Worm (Caenorhabditis elegans): ENCODE data around the gene M106.3.

M106.3 gene

ce11 chrII:10894996-10895395, 34.3 kb upstream of the M106.3 start, which contains the start of gene sra-10:
Gene sra-10 (minus strand): TSS chrII:10895096.
- TF ChIP-seq gmeb-1 (tag; optimal IDR thresholded peaks at IDR 0.05), result no peak
- no peak for TF ChIP-seq nhr-25 (tag; optimal IDR thresholded peaks at IDR 0.05)
- TF ChIP-seq unc-55 (GFP tag; optimal IDR thresholded peaks at IDR 0.05), result no peak
- TF ChIP-seq ZK546.5 (tag; optimal IDR thresholded peaks at IDR 0.05), result no peak
- no peak for TF ChIP-seq crh-2 (tag; optimal IDR thresholded peaks at IDR 0.05)
- TF ChIP-seq lin-11 (tag; optimal IDR thresholded peaks at IDR 0.05), result no peak
- TF ChIP-seq R02D3.7 (tag; optimal IDR thresholded peaks at IDR 0.05), result no peak
- TF ChIP-seq aly-2 (tag; optimal IDR thresholded peaks at IDR 0.05), result no peak
- no peak for TF ChIP-seq nhr-12 (tag; optimal IDR thresholded peaks at IDR 0.05)
- TF ChIP-seq sma-9 (GFP tag; optimal IDR thresholded peaks at IDR 0.05), result no peak
- TF ChIP-seq sma-9 (tag; optimal IDR thresholded peaks at IDR 0.05), result no peak
- no peak for TF ChIP-seq lin-39 (tag; optimal IDR thresholded peaks at IDR 0.05)
- no peak for TF ChIP-seq F13H6.1 (tag; optimal IDR thresholded peaks at IDR 0.05)
- TF ChIP-seq nhr-6 (tag; optimal IDR thresholded peaks at IDR 0.05), result no peak
- TF ChIP-seq sma-3 (GFP tag; optimal IDR thresholded peaks at IDR 0.05), result no peak
- TF ChIP-seq peb-1 (tag; optimal IDR thresholded peaks at IDR 0.05), result no peak
- no peak for TF ChIP-seq dmd-4 (tag; optimal IDR thresholded peaks at IDR 0.05)

DNA sequence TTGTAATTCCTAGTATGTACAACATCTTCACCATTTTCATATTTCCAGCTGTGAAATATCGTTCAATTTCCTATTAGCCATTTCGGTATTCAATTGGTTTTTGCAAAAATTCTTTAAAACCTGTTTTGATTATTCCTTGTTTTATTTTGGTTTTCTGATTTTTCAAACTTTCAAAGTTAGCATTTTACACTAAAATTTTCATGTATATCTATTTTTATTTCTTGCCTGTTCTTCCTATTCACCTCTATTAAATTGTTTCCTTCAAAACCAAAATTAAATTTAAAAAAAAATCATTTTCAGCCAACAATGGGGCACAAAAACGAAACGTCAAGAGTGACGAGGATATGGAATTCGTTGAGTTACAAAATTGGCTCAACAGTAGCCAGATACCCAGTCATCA, 28.3 kb upstream of the M106.3 start, which contains the start of gene ptr-8:
TSS of gene ptr-8 (plus strand) at position 301 of the 400 bp plus-strand sequence.
- TF ChIP-seq ztf-1 (GFP tag; conservative IDR thresholded peaks at IDR 0.05) (no peak), sma-3 (GFP tag; optimal IDR thresholded peaks at IDR 0.05) (no peak), nhr-21 (tag; optimal IDR thresholded peaks at IDR 0.05) (no peak), nhr-23 (tag; optimal IDR thresholded peaks at IDR 0.05) (no peak), ztf-4 (tag; optimal IDR thresholded peaks at IDR 0.05) (no peak), ama-1 (optimal IDR thresholded peaks at IDR 0.05) (no peak), lin-39 (tag; optimal IDR thresholded peaks at IDR 0.05) (no peak), nhr-129 (tag; optimal IDR thresholded peaks at IDR 0.05) (no peak), mbf-1 (tag; optimal IDR thresholded peaks at IDR 0.05) (no peak), F13H6.1 (tag; optimal IDR thresholded peaks at IDR 0.05) (no peak), nhr-12 (tag; optimal IDR thresholded peaks at IDR 0.05) (no peak), lin-13 (GFP tag; optimal IDR thresholded peaks at IDR 0.05) (no peak), R02D3.7 (tag; optimal IDR thresholded peaks at IDR 0.05) (no peak), dmd-4 (tag; optimal IDR thresholded peaks at IDR 0.05) (no peak)

ce11 chrII:10887097-10887496, 26.4 kb upstream of the M106.3 start:
- TF ChIP-seq ceh-16 (tag; optimal IDR thresholded peaks at IDR 0.05) (no peak), nhr-25 (tag; optimal IDR thresholded peaks at IDR 0.05) (peak; percentile 75), ztf-1 (GFP tag; conservative IDR thresholded peaks at IDR 0.05) (no peak), sma-9 (GFP tag; optimal IDR thresholded peaks at IDR 0.05) (no peak), sma-9 (tag; optimal IDR thresholded peaks at IDR 0.05) (no peak), fos-1 (tag; optimal IDR thresholded peaks at IDR 0.05) (peak; percentile 17), ztf-4 (tag; optimal IDR thresholded peaks at IDR 0.05) (no peak), nhr-21 (tag; optimal IDR thresholded peaks at IDR 0.05) (no peak), egl-27 (tag; optimal IDR thresholded peaks at IDR 0.05) (no peak), sma-3 (GFP tag; optimal IDR thresholded peaks at IDR 0.05) (peak; percentile 39), nhr-129 (tag; optimal IDR thresholded peaks at IDR 0.05) (peak; percentile 67), blmp-1 (tag; optimal IDR thresholded peaks at IDR 0.05; ENCODE audit: insufficient read depth) (no peak), nhr-11 (tag; optimal IDR thresholded peaks at IDR 0.05) (no peak)

- peak; percentile 49 for TF ChIP-seq nhr-25 (tag; optimal IDR thresholded peaks at IDR 0.05)
- TF ChIP-seq ztf-11 (tag; optimal IDR thresholded peaks at IDR 0.05), result no peak
These were observed 25.3 kb upstream of the M106.3 start, which contains the start of gene F44F4.3 for ce11 chrII:10885868-10886514. Gene F44F4.3 (minus strand): TSS chrII:10885918.

- no peak for TF ChIP-seq sma-9 (GFP tag; optimal IDR thresholded peaks at IDR 0.05)
- no peak for TF ChIP-seq sma-9 (tag; optimal IDR thresholded peaks at IDR 0.05)
- TF ChIP-seq nhr-129 (tag; optimal IDR thresholded peaks at IDR 0.05), result no peak
- TF ChIP-seq sma-3 (GFP tag; optimal IDR thresholded peaks at IDR 0.05), result no peak
- no peak for TF ChIP-seq aly-2 (tag; optimal IDR thresholded peaks at IDR 0.05)
- no peak for TF ChIP-seq nhr-10 (tag; optimal IDR thresholded peaks at IDR 0.05)
These were observed 24.5 kb upstream of the M106.3 start for ce11 chrII:10885250-10885649.
